Worm (Caenorhabditis elegans): Measurements from ENCODE around the gene set-22.

- no peak for TF ChIP-seq W03F9.2 (tag; optimal IDR thresholded peaks at IDR 0.05)
- no peak for TF ChIP-seq him-1 (tag; optimal IDR thresholded peaks at IDR 0.05)
- TF ChIP-seq dao-5 (tag; optimal IDR thresholded peaks at IDR 0.05): no peak
These were observed 27.4 kb downstream of the set-22 start for ce11 chrV:10464160-10464559.
